Worm (Caenorhabditis elegans): ENCODE data around the gene W03G11.2.
A peak's percentile ranks its signal among the peaks of the same experiment; 100 is the strongest.

W03G11.2 gene

ce11 chrX:12092621-12093020, 15.8 kb downstream of the W03G11.2 start:
- no peak for TF ChIP-seq nhr-12 (tag; optimal IDR thresholded peaks at IDR 0.05)
- TF ChIP-seq ama-1 (optimal IDR thresholded peaks at IDR 0.05): no peak
- TF ChIP-seq nhr-237 (tag; optimal IDR thresholded peaks at IDR 0.05): no peak
- TF ChIP-seq lsy-2 (tag; optimal IDR thresholded peaks at IDR 0.05): no peak
- no peak for TF ChIP-seq ceh-82 (tag; optimal IDR thresholded peaks at IDR 0.05)
- TF ChIP-seq snpc-4 (tag; optimal IDR thresholded peaks at IDR 0.05): no peak
- no peak for TF ChIP-seq fos-1 (tag; optimal IDR thresholded peaks at IDR 0.05)
- TF ChIP-seq nhr-21 (tag; optimal IDR thresholded peaks at IDR 0.05): no peak
- no peak for TF ChIP-seq sem-4 (tag; optimal IDR thresholded peaks at IDR 0.05)

ce11 chrX:12086297-12086696, 22.1 kb downstream of the W03G11.2 start:
- TF ChIP-seq ceh-16 (tag; optimal IDR thresholded peaks at IDR 0.05) (no peak), nhr-12 (tag; optimal IDR thresholded peaks at IDR 0.05) (no peak), ztf-4 (tag; optimal IDR thresholded peaks at IDR 0.05) (no peak), nhr-25 (tag; optimal IDR thresholded peaks at IDR 0.05) (no peak), mbf-1 (tag; optimal IDR thresholded peaks at IDR 0.05) (no peak), crh-2 (tag; optimal IDR thresholded peaks at IDR 0.05) (no peak), sem-4 (tag; optimal IDR thresholded peaks at IDR 0.05) (no peak), R02D3.7 (tag; optimal IDR thresholded peaks at IDR 0.05) (no peak)

- TF ChIP-seq sem-4 (tag; optimal IDR thresholded peaks at IDR 0.05): peak; percentile 15
- no peak for TF ChIP-seq F13H6.1 (tag; optimal IDR thresholded peaks at IDR 0.05)
- TF ChIP-seq unc-55 (GFP tag; optimal IDR thresholded peaks at IDR 0.05): peak; percentile 12
- TF ChIP-seq nhr-23 (tag; optimal IDR thresholded peaks at IDR 0.05): no peak
- no peak for TF ChIP-seq unc-39 (tag; optimal IDR thresholded peaks at IDR 0.05)
Measured at ce11 chrX:12082813-12083212, 25.6 kb downstream of the W03G11.2 start.

- TF ChIP-seq nhr-237 (tag; optimal IDR thresholded peaks at IDR 0.05) (no peak), ceh-16 (tag; optimal IDR thresholded peaks at IDR 0.05) (no peak), nhr-12 (tag; optimal IDR thresholded peaks at IDR 0.05) (no peak), nhr-21 (tag; optimal IDR thresholded peaks at IDR 0.05) (no peak), ztf-4 (tag; optimal IDR thresholded peaks at IDR 0.05) (no peak), peb-1 (tag; optimal IDR thresholded peaks at IDR 0.05) (no peak), ztf-11 (tag; optimal IDR thresholded peaks at IDR 0.05) (no peak), mbf-1 (tag; optimal IDR thresholded peaks at IDR 0.05) (no peak), elt-3 (tag; optimal IDR thresholded peaks at IDR 0.05) (no peak), ceh-82 (tag; optimal IDR thresholded peaks at IDR 0.05) (no peak), elt-1 (tag; optimal IDR thresholded peaks at IDR 0.05) (no peak), nhr-129 (tag; optimal IDR thresholded peaks at IDR 0.05) (no peak)
Measured at ce11 chrX:12081250-12081649, 27.2 kb downstream of the W03G11.2 start.

- no peak for TF ChIP-seq alr-1 (tag; optimal IDR thresholded peaks at IDR 0.05)
- no peak for TF ChIP-seq lsy-2 (tag; optimal IDR thresholded peaks at IDR 0.05)
- TF ChIP-seq nhr-12 (tag; optimal IDR thresholded peaks at IDR 0.05): no peak
- no peak for TF ChIP-seq ceh-82 (tag; optimal IDR thresholded peaks at IDR 0.05)
- no peak for TF ChIP-seq crh-2 (tag; optimal IDR thresholded peaks at IDR 0.05)
- TF ChIP-seq zag-1 (tag; optimal IDR thresholded peaks at IDR 0.05): no peak
- no peak for TF ChIP-seq ztf-4 (tag; optimal IDR thresholded peaks at IDR 0.05)
- no peak for TF ChIP-seq lin-11 (tag; optimal IDR thresholded peaks at IDR 0.05)
- no peak for TF ChIP-seq skn-1 (tag; optimal IDR thresholded peaks at IDR 0.05)
- TF ChIP-seq sma-9 (GFP tag; optimal IDR thresholded peaks at IDR 0.05): peak; percentile 26
- no peak for TF ChIP-seq sma-9 (tag; optimal IDR thresholded peaks at IDR 0.05)
- no peak for TF ChIP-seq gmeb-1 (tag; optimal IDR thresholded peaks at IDR 0.05)
- TF ChIP-seq fos-1 (tag; optimal IDR thresholded peaks at IDR 0.05): no peak
- TF ChIP-seq peb-1 (tag; optimal IDR thresholded peaks at IDR 0.05): no peak
- TF ChIP-seq C34F6.9 (tag; optimal IDR thresholded peaks at IDR 0.05): no peak
- no peak for TF ChIP-seq R02D3.7 (tag; optimal IDR thresholded peaks at IDR 0.05)
- no peak for TF ChIP-seq lin-39 (tag; optimal IDR thresholded peaks at IDR 0.05)
- TF ChIP-seq nhr-77 (tag; optimal IDR thresholded peaks at IDR 0.05): no peak
- TF ChIP-seq unc-62 (GFP tag; optimal IDR thresholded peaks at IDR 0.05): no peak
- TF ChIP-seq lin-13 (GFP tag; optimal IDR thresholded peaks at IDR 0.05): no peak
- TF ChIP-seq unc-39 (tag; optimal IDR thresholded peaks at IDR 0.05): no peak
- TF ChIP-seq nhr-10 (tag; optimal IDR thresholded peaks at IDR 0.05): no peak
- no peak for TF ChIP-seq snpc-4 (tag; optimal IDR thresholded peaks at IDR 0.05)
- no peak for TF ChIP-seq ZK546.5 (tag; optimal IDR thresholded peaks at IDR 0.05)
- no peak for TF ChIP-seq nhr-23 (tag; optimal IDR thresholded peaks at IDR 0.05)
- TF ChIP-seq ama-1 (optimal IDR thresholded peaks at IDR 0.05): no peak
- TF ChIP-seq sem-4 (tag; optimal IDR thresholded peaks at IDR 0.05): peak; percentile 58
- TF ChIP-seq ceh-16 (tag; optimal IDR thresholded peaks at IDR 0.05): no peak
- TF ChIP-seq mab-5 (tag; optimal IDR thresholded peaks at IDR 0.05): peak; percentile 14
- peak; percentile 80 for TF ChIP-seq blmp-1 (tag; optimal IDR thresholded peaks at IDR 0.05; ENCODE audit: insufficient read depth)
- TF ChIP-seq unc-55 (GFP tag; optimal IDR thresholded peaks at IDR 0.05): peak; percentile 59
- no peak for TF ChIP-seq nhr-6 (tag; optimal IDR thresholded peaks at IDR 0.05)
- TF ChIP-seq elt-3 (tag; optimal IDR thresholded peaks at IDR 0.05): no peak
- TF ChIP-seq egl-27 (tag; optimal IDR thresholded peaks at IDR 0.05): no peak
- TF ChIP-seq elt-1 (tag; optimal IDR thresholded peaks at IDR 0.05): no peak
- peak; percentile 15 for TF ChIP-seq F13H6.1 (tag; optimal IDR thresholded peaks at IDR 0.05)
- no peak for TF ChIP-seq aly-2 (tag; optimal IDR thresholded peaks at IDR 0.05)
- peak; percentile 55 for TF ChIP-seq nhr-129 (tag; optimal IDR thresholded peaks at IDR 0.05)
- no peak for TF ChIP-seq nhr-21 (tag; optimal IDR thresholded peaks at IDR 0.05)
Measured at ce11 chrX:12080581-12081162, 27.7 kb downstream of the W03G11.2 start.

Measured in whole organism, L2 larva.